Worm (Caenorhabditis elegans) whole organism, L1 larva: ENCODE data around the gene srd-32.
A peak's percentile ranks its signal among the peaks of the same experiment; 100 is the strongest.

Source experiments
- C04F5.9 ChIP-seq: sonication (generic microtip); optimal IDR thresholded peaks from 2 replicates; lab custom pipeline; 2016; ENCODE audit warnings: missing genetic modification characterization, missing compliant biosample characterization
- C34B4.2 ChIP-seq: sonication (generic microtip); optimal IDR thresholded peaks from 2 replicates; lab custom pipeline; 2017; ENCODE audit warnings: mild to moderate bottlenecking, missing genetic modification characterization, missing compliant biosample characterization
- alr-1 ChIP-seq: fragments of 200-800 bp; sonication (Bioruptor generic); optimal IDR thresholded peaks from 2 replicates; lab custom pipeline; 2018; ENCODE audit warnings: borderline replicate concordance, mild to moderate bottlenecking, missing genetic modification characterization, missing compliant biosample characterization
- aly-2 ChIP-seq: fragments of 150-350 bp; optimal IDR thresholded peaks from 2 replicates; lab custom pipeline; 2014; ENCODE audit warnings: missing biosample characterization, missing genetic modification characterization
- blmp-1 ChIP-seq: fragments of 150-350 bp; optimal IDR thresholded peaks from 2 replicates; lab custom pipeline; 2014; ENCODE audit warnings: missing biosample characterization, missing genetic modification characterization
- ceh-63 ChIP-seq: fragments of 200-800 bp; sonication (Bioruptor generic); optimal IDR thresholded peaks from 2 replicates; lab custom pipeline; 2018; ENCODE audit warnings: mild to moderate bottlenecking, missing genetic modification characterization, missing compliant biosample characterization
- ceh-82 ChIP-seq, 3 experiments: fragments of 150-350 bp in 1 of 3; sonication (generic microtip) in 2 of 3; optimal IDR thresholded peaks; 2 replicates each; lab custom pipeline; 2014 to 2017; ENCODE audit warnings: missing biosample characterization in 3 of 3, missing genetic modification characterization in 3 of 3
- ceh-88 ChIP-seq: fragments of 200-800 bp; sonication (Bioruptor generic); IDR thresholded peaks from 2 replicates; pipeline ENCODE4 v1.3.6; 2022; ENCODE audit warnings: missing genetic modification characterization, missing compliant biosample characterization
- ceh-90 ChIP-seq: sonication (generic microtip); optimal IDR thresholded peaks from 2 replicates; lab custom pipeline; 2016; ENCODE audit warnings: missing genetic modification characterization, missing compliant biosample characterization
- ces-1 ChIP-seq: fragments of 150-350 bp; optimal IDR thresholded peaks from 2 replicates; lab custom pipeline; 2014; ENCODE audit warnings: missing biosample characterization, missing genetic modification reagents, missing genetic modification characterization
- dsc-1 ChIP-seq: sonication (generic microtip); optimal IDR thresholded peaks from 2 replicates; lab custom pipeline; 2016; ENCODE audit warnings: mild to moderate bottlenecking, missing genetic modification characterization, missing compliant biosample characterization
- efl-1 ChIP-seq, 4 experiments: fragments of 150-350 bp; optimal IDR thresholded peaks in 3 of 4; peaks in 1 of 4; 1 replicate in 1 of 4; 2 replicates in 3 of 4; lab custom pipeline; 2014; ENCODE audit warnings: missing biosample characterization in 2 of 4, missing genetic modification characterization in 2 of 4, missing genetic modification reagents in 2 of 4
- egl-27 ChIP-seq, 2 experiments: fragments of 150-350 bp in 1 of 2; sonication (generic microtip); optimal IDR thresholded peaks; 3 replicates each; lab custom pipeline; 2017 to 2018; ENCODE audit warnings: missing biosample characterization in 2 of 2, missing genetic modification characterization in 2 of 2, missing genetic modification reagents in 2 of 2
- elt-3 ChIP-seq, 6 experiments: fragments of 150-350 bp in 1 of 6; sonication (generic microtip); optimal IDR thresholded peaks; 2 replicates each; lab custom pipeline; 2017 to 2018; ENCODE audit warnings: missing biosample characterization in 6 of 6, missing genetic modification characterization in 6 of 6, inconsistent platforms in 1 of 6
- ets-5 ChIP-seq: fragments of 200-800 bp; sonication (Bioruptor generic); IDR thresholded peaks from 2 replicates; pipeline ENCODE4 v1.3.6; 2022; ENCODE audit warnings: missing genetic modification characterization, missing compliant biosample characterization
- fkh-10 ChIP-seq: sonication (generic microtip); optimal IDR thresholded peaks from 2 replicates; lab custom pipeline; 2017; ENCODE audit warnings: missing biosample characterization, missing genetic modification reagents, missing genetic modification characterization
- fkh-4 ChIP-seq: sonication (generic microtip); optimal IDR thresholded peaks from 2 replicates; lab custom pipeline; 2016; ENCODE audit warnings: missing compliant biosample characterization, missing genetic modification characterization, borderline replicate concordance
- fkh-8 ChIP-seq: sonication (generic microtip); optimal IDR thresholded peaks from 2 replicates; lab custom pipeline; 2016; ENCODE audit warnings: mild to moderate bottlenecking, missing genetic modification characterization, missing compliant biosample characterization
- fos-1 ChIP-seq: fragments of 150-350 bp; optimal IDR thresholded peaks from 2 replicates; lab custom pipeline; 2014; ENCODE audit warnings: missing biosample characterization, missing genetic modification characterization
- grh-1 ChIP-seq: fragments of 200-800 bp; sonication (Bioruptor generic); IDR thresholded peaks from 2 replicates; pipeline ENCODE4 v1.3.6; 2022; ENCODE audit warnings: missing genetic modification reagents, missing genetic modification characterization, missing compliant biosample characterization
- hlh-4 ChIP-seq: sonication (generic microtip); optimal IDR thresholded peaks from 2 replicates; lab custom pipeline; 2016; ENCODE audit warnings: mild to moderate bottlenecking, missing genetic modification characterization, missing compliant biosample characterization
- isw-1 ChIP-seq: fragments of 200-800 bp; sonication (Bioruptor generic); IDR thresholded peaks from 2 replicates; pipeline ENCODE4 v1.3.6; 2022; ENCODE audit warnings: missing genetic modification characterization, missing compliant biosample characterization
- jun-1 ChIP-seq: fragments of 150-350 bp; optimal IDR thresholded peaks from 2 replicates; lab custom pipeline; 2014; ENCODE audit warnings: missing biosample characterization, missing genetic modification reagents, missing genetic modification characterization
- lin-13 ChIP-seq: fragments of 150-350 bp; optimal IDR thresholded peaks from 2 replicates; lab custom pipeline; 2014; ENCODE audit warnings: missing biosample characterization, missing genetic modification reagents, missing genetic modification characterization
- lin-14 ChIP-seq: fragments of 200-800 bp; sonication (Bioruptor generic); optimal IDR thresholded peaks from 2 replicates; lab custom pipeline; 2018; ENCODE audit warnings: mild to moderate bottlenecking, missing genetic modification characterization, moderate library complexity, missing compliant biosample characterization
- lin-35 ChIP-seq, 2 experiments: fragments of 150-350 bp; optimal IDR thresholded peaks; 2 replicates each; lab custom pipeline; 2014; ENCODE audit warnings: missing biosample characterization in 2 of 2, missing genetic modification characterization in 2 of 2, missing genetic modification reagents in 2 of 2
- lir-3 ChIP-seq: sonication (generic microtip); optimal IDR thresholded peaks from 2 replicates; lab custom pipeline; 2016; ENCODE audit warnings: mild to moderate bottlenecking, missing genetic modification characterization, moderate library complexity, missing compliant biosample characterization; ENCODE audit not compliant: poor library complexity
- lsy-2 ChIP-seq, 2 experiments: fragments of 150-350 bp; optimal IDR thresholded peaks; 2 replicates each; lab custom pipeline; 2014; ENCODE audit warnings: missing biosample characterization in 2 of 2, missing genetic modification characterization in 2 of 2
- mab-9 ChIP-seq: fragments of 200-800 bp; sonication (Bioruptor generic); IDR thresholded peaks from 2 replicates; pipeline ENCODE4 v1.3.6; 2022; ENCODE audit warnings: missing genetic modification reagents, missing genetic modification characterization, missing compliant biosample characterization
- mef-2 ChIP-seq: fragments of 150-350 bp; optimal IDR thresholded peaks from 2 replicates; lab custom pipeline; 2014; ENCODE audit warnings: missing biosample characterization, missing genetic modification characterization
- mep-1 ChIP-seq: fragments of 150-350 bp; optimal IDR thresholded peaks from 2 replicates; lab custom pipeline; 2014; ENCODE audit warnings: missing biosample characterization, missing genetic modification characterization
- nhr-11 ChIP-seq: fragments of 150-350 bp; optimal IDR thresholded peaks from 2 replicates; lab custom pipeline; 2014; ENCODE audit warnings: missing biosample characterization, missing genetic modification characterization
- nhr-19 ChIP-seq: fragments of 200-800 bp; sonication (Bioruptor generic); conservative IDR thresholded peaks from 2 replicates; pipeline ENCODE4 v1.3.6; 2022; ENCODE audit warnings: missing genetic modification characterization, missing compliant biosample characterization
- nhr-20 ChIP-seq: sonication (generic microtip); optimal IDR thresholded peaks from 2 replicates; lab custom pipeline; 2016; ENCODE audit warnings: mild to moderate bottlenecking, missing genetic modification characterization, missing compliant biosample characterization
- nhr-76 ChIP-seq: sonication (generic microtip); optimal IDR thresholded peaks from 2 replicates; lab custom pipeline; 2017; ENCODE audit warnings: missing biosample characterization, missing genetic modification characterization
- pag-3 ChIP-seq: sonication (generic microtip); optimal IDR thresholded peaks from 2 replicates; lab custom pipeline; 2017; ENCODE audit warnings: missing genetic modification characterization, mild to moderate bottlenecking, missing compliant biosample characterization, antibody characterized with exemption, borderline replicate concordance; ENCODE audit not compliant: insufficient read depth
- pax-3 ChIP-seq: fragments of 200-800 bp; sonication (Bioruptor generic); optimal IDR thresholded peaks from 2 replicates; lab custom pipeline; 2018; ENCODE audit warnings: mild to moderate bottlenecking, missing genetic modification characterization, moderate library complexity, missing compliant biosample characterization
- rnt-1 ChIP-seq: sonication (generic microtip); optimal IDR thresholded peaks from 2 replicates; lab custom pipeline; 2016; ENCODE audit warnings: mild to moderate bottlenecking, missing genetic modification characterization, moderate library complexity, missing compliant biosample characterization
- skn-1 ChIP-seq: fragments of 150-350 bp; optimal IDR thresholded peaks from 2 replicates; lab custom pipeline; 2014; ENCODE audit warnings: missing biosample characterization, missing genetic modification characterization
- snpc-4 ChIP-seq: fragments of 150-350 bp; optimal IDR thresholded peaks from 2 replicates; lab custom pipeline; 2014; ENCODE audit warnings: missing biosample characterization, missing genetic modification characterization
- sox-4 ChIP-seq: sonication (generic microtip); optimal IDR thresholded peaks from 2 replicates; lab custom pipeline; 2016; ENCODE audit warnings: missing genetic modification characterization, missing compliant biosample characterization
- sptf-1 ChIP-seq: fragments of 150-350 bp; optimal IDR thresholded peaks from 2 replicates; lab custom pipeline; 2014; ENCODE audit warnings: missing biosample characterization, missing genetic modification characterization
- sup-37 ChIP-seq: fragments of 200-800 bp; sonication (Bioruptor generic); optimal IDR thresholded peaks from 2 replicates; lab custom pipeline; 2018; ENCODE audit warnings: mild to moderate bottlenecking, missing genetic modification characterization, missing compliant biosample characterization
- swsn-7 ChIP-seq: sonication (generic microtip); optimal IDR thresholded peaks from 2 replicates; lab custom pipeline; 2016; ENCODE audit warnings: missing genetic modification characterization, missing compliant biosample characterization
- unc-62 ChIP-seq: fragments of 150-350 bp; optimal IDR thresholded peaks from 2 replicates; lab custom pipeline; 2014; ENCODE audit warnings: missing biosample characterization, missing genetic modification reagents, missing genetic modification characterization
- unc-86 ChIP-seq: sonication (generic microtip); optimal IDR thresholded peaks from 2 replicates; lab custom pipeline; 2016; ENCODE audit warnings: missing genetic modification characterization, missing compliant biosample characterization
- unc-98 ChIP-seq: fragments of 200-800 bp; sonication (Bioruptor generic); IDR thresholded peaks from 2 replicates; pipeline ENCODE4 v1.3.6; 2022; ENCODE audit warnings: missing genetic modification characterization, missing compliant biosample characterization
- vab-15 ChIP-seq: sonication (generic microtip); optimal IDR thresholded peaks from 2 replicates; lab custom pipeline; 2017; ENCODE audit warnings: missing genotype, mild to moderate bottlenecking, missing genetic modification characterization, missing compliant biosample characterization
- xbp-1 ChIP-seq: sonication (generic microtip); optimal IDR thresholded peaks from 2 replicates; lab custom pipeline; 2016; ENCODE audit warnings: missing genetic modification characterization, missing compliant biosample characterization
- ztf-11 ChIP-seq, 2 experiments: sonication (generic microtip); optimal IDR thresholded peaks; 2 replicates each; lab custom pipeline; 2016 to 2017; ENCODE audit warnings: missing genetic modification characterization in 2 of 2, missing biosample characterization in 1 of 2, missing compliant biosample characterization in 1 of 2
- ztf-4 ChIP-seq: fragments of 150-350 bp; optimal IDR thresholded peaks from 2 replicates; lab custom pipeline; 2014; ENCODE audit warnings: missing biosample characterization, missing genetic modification characterization

The srd-32 gene

ce11 chrV:4823683-4824391, 41.6 kb upstream of the srd-32 start:
- TF ChIP-seq mef-2 (tag; lab: Kevin White, UChicago) = no peak
- no peak for TF ChIP-seq rnt-1 (tag; lab: Kevin White, UChicago)
- no peak for TF ChIP-seq alr-1 (tag; lab: Kevin White, UChicago)
- TF ChIP-seq blmp-1 (tag; lab: Kevin White, UChicago) = no peak
- TF ChIP-seq nhr-76 (tag; lab: Kevin White, UChicago) = no peak
- TF ChIP-seq hlh-4 (tag; lab: Kevin White, UChicago) = no peak
- no peak for TF ChIP-seq C34B4.2
- TF ChIP-seq fkh-4 (tag; lab: Kevin White, UChicago) = no peak
- peak; percentile 25 for TF ChIP-seq nhr-20 (tag; lab: Kevin White, UChicago)
- peak; percentile 25 for TF ChIP-seq lsy-2 (tag; optimal IDR thresholded peaks at IDR 0.05; lab: Kevin White, UChicago)
- no peak for TF ChIP-seq efl-1 (optimal IDR thresholded peaks at IDR 0.05; lab: Kevin White, UChicago)
- peak in 1 of 2 experiments; percentile 87 for TF ChIP-seq efl-1 (GFP tag; optimal IDR thresholded peaks at IDR 0.05 in 1 of 2; lab: Kevin White, UChicago)
- TF ChIP-seq ets-5 (GFP tag; lab: Robert Waterston, UW) = no peak
- TF ChIP-seq pax-3 (tag; lab: Kevin White, UChicago) = peak; percentile 58
- no peak for TF ChIP-seq fos-1 (tag; lab: Kevin White, UChicago)
- no peak for TF ChIP-seq ceh-82 (tag; optimal IDR thresholded peaks at IDR 0.05; lab: Kevin White, UChicago)
- no peak for TF ChIP-seq jun-1 (tag; lab: Kevin White, UChicago)
- TF ChIP-seq lin-13 (GFP tag; lab: Kevin White, UChicago) = peak; percentile 13
- no peak for TF ChIP-seq sup-37
- no peak for TF ChIP-seq nhr-11 (tag; lab: Kevin White, UChicago)
- peak; percentile 2 for TF ChIP-seq ceh-63 (GFP tag; lab: Kevin White, UChicago)
- TF ChIP-seq unc-62 (GFP tag; lab: Kevin White, UChicago) = no peak
- TF ChIP-seq lin-14 (GFP tag; lab: Kevin White, UChicago) = peak; percentile 7
- peak; percentile 74 for TF ChIP-seq ztf-4 (tag; lab: Kevin White, UChicago)
- no peak for TF ChIP-seq egl-27 (tag; optimal IDR thresholded peaks at IDR 0.05; lab: Kevin White, UChicago)
- no peak for TF ChIP-seq mab-9
- TF ChIP-seq vab-15 (tag; lab: Kevin White, UChicago) = no peak
- no peak for TF ChIP-seq ces-1 (GFP tag; lab: Kevin White, UChicago)
- no peak for TF ChIP-seq fkh-8
- TF ChIP-seq C04F5.9 (tag; lab: Kevin White, UChicago) = no peak
- no peak for TF ChIP-seq sox-4
- no peak for TF ChIP-seq ztf-11 (tag; optimal IDR thresholded peaks at IDR 0.05; lab: Kevin White, UChicago)
- TF ChIP-seq fkh-10 (GFP tag; lab: Kevin White, UChicago) = no peak
- no peak for TF ChIP-seq unc-98 (GFP tag; lab: Robert Waterston, UW)
- 0 out of 2 replicates have a peak, but pooled peaks have one; percentile 6 for TF ChIP-seq grh-1 (GFP tag; lab: Robert Waterston, UW)
- no peak for TF ChIP-seq ceh-88 (GFP tag; lab: Robert Waterston, UW)
- TF ChIP-seq skn-1 = peak; percentile 19
- TF ChIP-seq swsn-7 (tag; lab: Kevin White, UChicago) = no peak
- TF ChIP-seq isw-1 (GFP tag; lab: Robert Waterston, UW) = no peak
- TF ChIP-seq nhr-19 (GFP tag; lab: Robert Waterston, UW) = peak; percentile 24
- no peak for TF ChIP-seq ceh-90
- no peak for TF ChIP-seq xbp-1
- peak; percentile 21 for TF ChIP-seq mep-1 (tag; lab: Kevin White, UChicago)
- no peak for TF ChIP-seq snpc-4
- no peak for TF ChIP-seq sptf-1 (tag; lab: Kevin White, UChicago)
- TF ChIP-seq lin-35 (GFP tag; optimal IDR thresholded peaks at IDR 0.05; lab: Kevin White, UChicago) = peak in 1 of 2 experiments; percentile 10
- TF ChIP-seq unc-86 = no peak
- no peak for TF ChIP-seq dsc-1
- no peak for TF ChIP-seq pag-3 (tag; lab: Kevin White, UChicago)
- peak; percentile 82 for TF ChIP-seq aly-2 (tag; lab: Kevin White, UChicago)
- peak in 1 of 6 experiments; percentile 40 for TF ChIP-seq elt-3 (tag; optimal IDR thresholded peaks at IDR 0.05; lab: Kevin White, UChicago)
- no peak for TF ChIP-seq lir-3 (tag; lab: Kevin White, UChicago)
